Worm (Caenorhabditis elegans): ENCODE measurements around the gene F55H2.5.

Gene F55H2.5

DNA sequence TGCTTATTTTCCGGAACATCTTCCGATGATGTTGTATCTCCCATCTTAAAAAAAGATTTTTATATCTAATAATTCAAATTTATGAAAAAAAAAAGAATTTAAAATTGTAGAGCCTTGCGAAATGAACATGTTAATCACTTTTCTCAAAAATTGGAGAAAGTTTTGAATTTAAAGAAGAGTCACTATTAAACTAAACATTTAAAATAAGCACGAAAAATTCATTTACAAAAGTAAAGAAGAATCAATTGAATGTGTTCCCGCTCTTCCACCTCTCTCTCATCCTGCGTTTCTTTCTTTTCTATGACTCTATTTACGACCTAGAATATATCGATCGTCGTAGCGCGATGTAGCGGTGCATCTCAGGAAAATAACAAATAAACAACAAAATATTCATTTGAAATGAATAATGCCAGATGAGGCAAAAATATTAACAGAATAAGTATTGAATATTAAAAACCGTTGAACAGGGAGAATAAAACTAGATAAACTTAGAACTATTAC lies 27.4 kb downstream of the F55H2.5 start, which contains the start of gene ZK1098.3:
Gene ZK1098.3 (minus strand): TSS at position 51 of the 501 bp plus-strand sequence.
- no peak for TF ChIP-seq mls-2 (tag; optimal IDR thresholded peaks at IDR 0.05)
- TF ChIP-seq blmp-1 (tag; optimal IDR thresholded peaks at IDR 0.05), result no peak
- no peak for TF ChIP-seq ceh-83 (GFP tag; optimal IDR thresholded peaks at IDR 0.05)
- peak; percentile 65 for TF ChIP-seq ces-1 (GFP tag; optimal IDR thresholded peaks at IDR 0.05)
- no peak for TF ChIP-seq drap-1 (GFP tag; optimal IDR thresholded peaks at IDR 0.05)
- TF ChIP-seq pha-4 (tag; optimal IDR thresholded peaks at IDR 0.05), result no peak
- TF ChIP-seq lsy-2 (tag; optimal IDR thresholded peaks at IDR 0.05), result no peak
- no peak for TF ChIP-seq nhr-237 (tag; optimal IDR thresholded peaks at IDR 0.05)
- TF ChIP-seq mep-1 (tag; optimal IDR thresholded peaks at IDR 0.05), result no peak
- TF ChIP-seq ham-2 (GFP tag; optimal IDR thresholded peaks at IDR 0.05), result no peak
- TF ChIP-seq unc-62 (GFP tag; optimal IDR thresholded peaks at IDR 0.05), result no peak
- TF ChIP-seq mab-5 (tag; optimal IDR thresholded peaks at IDR 0.05), result no peak
- no peak for TF ChIP-seq M03D4.4 (tag; optimal IDR thresholded peaks at IDR 0.05)
- no peak for TF ChIP-seq ceh-43 (GFP tag; optimal IDR thresholded peaks at IDR 0.05)
- peak; percentile 73 for TF ChIP-seq ceh-39 (tag; optimal IDR thresholded peaks at IDR 0.05)

DNA sequence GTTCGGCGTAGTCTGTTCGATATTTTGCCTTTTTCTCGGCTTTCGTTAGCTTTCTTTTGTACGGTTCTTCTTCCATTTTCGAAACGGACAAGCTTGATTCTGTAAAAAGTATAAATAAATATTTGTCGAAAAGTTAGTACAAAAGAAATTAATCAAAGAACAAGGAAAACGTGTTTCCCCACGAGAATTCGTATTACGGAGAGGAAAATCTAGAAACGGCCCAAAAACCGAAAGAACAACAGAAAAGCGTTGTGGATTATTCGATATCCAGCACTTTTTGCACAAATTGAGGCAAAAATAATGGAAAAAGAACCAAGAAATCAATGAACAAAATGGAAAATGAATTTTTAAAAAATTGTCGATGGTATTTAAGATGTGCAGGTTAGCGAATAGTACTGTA lies 31.0 kb downstream of the F55H2.5 start, which contains the start of gene mut-7:
Gene mut-7 (minus strand): TSS at position 101 of the 400 bp plus-strand sequence.
- no peak for TF ChIP-seq nhr-2 (tag; optimal IDR thresholded peaks at IDR 0.05)
- TF ChIP-seq ceh-39 (tag; optimal IDR thresholded peaks at IDR 0.05), result no peak
- TF ChIP-seq pha-4 (tag; optimal IDR thresholded peaks at IDR 0.05), result no peak
- no peak for TF ChIP-seq nhr-28 (tag; optimal IDR thresholded peaks at IDR 0.05)
- no peak for TF ChIP-seq ham-2 (GFP tag; optimal IDR thresholded peaks at IDR 0.05)
- no peak for TF ChIP-seq hlh-1 (tag; optimal IDR thresholded peaks at IDR 0.05)
- no peak for TF ChIP-seq ces-1 (GFP tag; optimal IDR thresholded peaks at IDR 0.05)
- TF ChIP-seq elt-1 (tag; optimal IDR thresholded peaks at IDR 0.05; ENCODE audit: borderline replicate concordance, insufficient read depth), result no peak
- no peak for TF ChIP-seq bed-3 (GFP tag; optimal IDR thresholded peaks at IDR 0.05)
- no peak for TF ChIP-seq blmp-1 (tag; optimal IDR thresholded peaks at IDR 0.05)
- TF ChIP-seq drap-1 (GFP tag; optimal IDR thresholded peaks at IDR 0.05), result no peak
- no peak for TF ChIP-seq ceh-43 (GFP tag; optimal IDR thresholded peaks at IDR 0.05)
- TF ChIP-seq sem-2 (GFP tag; optimal IDR thresholded peaks at IDR 0.05), result no peak
- no peak for TF ChIP-seq mep-1 (tag; optimal IDR thresholded peaks at IDR 0.05)
- TF ChIP-seq tbx-8 (GFP tag; optimal IDR thresholded peaks at IDR 0.05), result no peak

DNA sequence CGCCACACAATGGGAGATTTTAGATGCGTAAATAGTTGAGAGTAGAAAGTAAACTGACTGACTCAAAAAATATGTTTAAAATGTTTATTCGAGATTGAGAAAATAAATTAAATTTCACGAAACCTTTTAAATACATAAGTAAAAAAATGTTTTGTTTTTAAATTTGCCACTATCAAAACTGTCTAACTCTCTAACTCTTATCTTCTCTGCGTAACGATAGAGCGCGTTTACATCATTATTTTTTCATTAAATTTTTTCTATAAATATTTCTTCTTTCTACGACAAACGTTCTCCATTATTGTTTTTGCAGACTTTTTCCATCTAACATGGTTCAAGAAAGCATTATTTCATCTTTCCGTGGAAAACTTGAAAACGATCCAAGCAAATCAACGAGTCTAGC lies 31.5 kb downstream of the F55H2.5 start, which contains the start of gene eif-2Balpha:
Gene eif-2Balpha (plus strand): TSS at position 304 of the 400 bp plus-strand sequence.
- TF ChIP-seq zip-8 (tag; optimal IDR thresholded peaks at IDR 0.05), result no peak
- TF ChIP-seq nhr-12 (tag; optimal IDR thresholded peaks at IDR 0.05), result no peak
- peak; percentile 64 for TF ChIP-seq ces-1 (GFP tag; optimal IDR thresholded peaks at IDR 0.05)
- TF ChIP-seq elt-1 (tag; optimal IDR thresholded peaks at IDR 0.05; ENCODE audit: borderline replicate concordance, insufficient read depth), result no peak
- peak; percentile 75 for TF ChIP-seq lsy-2 (tag; optimal IDR thresholded peaks at IDR 0.05)

DNA sequence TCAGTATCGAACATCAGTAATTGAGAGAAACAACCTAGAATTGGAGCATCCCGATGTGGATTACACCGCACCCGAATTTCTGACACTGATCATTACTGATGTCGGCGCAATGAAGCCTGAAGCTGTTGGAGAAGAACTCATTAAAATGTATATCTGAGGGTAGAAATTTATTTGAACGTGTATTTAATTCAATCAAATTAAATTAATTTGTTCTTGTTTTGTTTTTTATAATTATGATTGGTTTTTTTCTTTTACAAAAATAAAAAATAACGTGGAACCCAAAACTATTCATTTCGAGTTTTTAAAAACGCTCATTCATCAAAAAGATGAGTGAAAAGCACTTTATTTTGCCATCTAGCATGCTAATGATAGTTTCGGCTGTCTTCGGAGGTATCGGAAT lies 32.9 kb downstream of the F55H2.5 start, which contains the start of gene ZK1098.9:
Gene ZK1098.9 (plus strand): TSS at position 301 of the 400 bp plus-strand sequence.
- TF ChIP-seq pha-4 (tag; optimal IDR thresholded peaks at IDR 0.05) (no peak), nhr-28 (tag; optimal IDR thresholded peaks at IDR 0.05) (no peak), snpc-4 (tag; optimal IDR thresholded peaks at IDR 0.05) (no peak), mls-2 (tag; optimal IDR thresholded peaks at IDR 0.05) (no peak), ceh-39 (tag; optimal IDR thresholded peaks at IDR 0.05) (no peak)

DNA sequence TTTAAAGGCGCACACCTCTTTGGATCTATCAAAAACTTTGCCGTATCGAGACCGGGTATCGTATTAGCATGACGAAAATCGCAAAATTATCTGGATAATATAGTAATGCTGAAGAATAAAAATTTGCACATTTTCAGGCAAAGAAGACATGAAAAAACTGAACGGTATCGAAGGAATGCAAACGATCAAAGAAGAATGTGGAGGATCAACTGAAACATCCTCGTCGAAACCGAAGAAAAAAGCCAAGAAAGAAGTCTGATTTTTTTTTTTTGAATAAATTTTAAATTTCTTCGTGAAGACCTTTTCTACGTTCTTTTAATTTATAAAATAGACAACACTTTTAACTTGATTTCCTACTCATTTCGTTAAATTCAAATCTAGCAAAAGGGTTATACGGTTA lies 33.5 kb downstream of the F55H2.5 start, which contains the start of gene ZK1098.12:
Gene ZK1098.12 (plus strand): TSS at position 301 of the 400 bp plus-strand sequence.
- no peak for TF ChIP-seq blmp-1 (tag; optimal IDR thresholded peaks at IDR 0.05)
- TF ChIP-seq snpc-4 (tag; optimal IDR thresholded peaks at IDR 0.05), result no peak
- no peak for TF ChIP-seq nhr-76 (tag; optimal IDR thresholded peaks at IDR 0.05)
- no peak for TF ChIP-seq bed-3 (GFP tag; optimal IDR thresholded peaks at IDR 0.05)
- no peak for TF ChIP-seq nhr-237 (tag; optimal IDR thresholded peaks at IDR 0.05)
- no peak for TF ChIP-seq lsy-2 (tag; optimal IDR thresholded peaks at IDR 0.05)
- no peak for TF ChIP-seq elt-1 (tag; optimal IDR thresholded peaks at IDR 0.05; ENCODE audit: borderline replicate concordance, insufficient read depth)
- TF ChIP-seq sem-2 (GFP tag; optimal IDR thresholded peaks at IDR 0.05), result no peak
- TF ChIP-seq nhr-2 (tag; optimal IDR thresholded peaks at IDR 0.05), result no peak
- no peak for TF ChIP-seq zip-8 (tag; optimal IDR thresholded peaks at IDR 0.05)

DNA sequence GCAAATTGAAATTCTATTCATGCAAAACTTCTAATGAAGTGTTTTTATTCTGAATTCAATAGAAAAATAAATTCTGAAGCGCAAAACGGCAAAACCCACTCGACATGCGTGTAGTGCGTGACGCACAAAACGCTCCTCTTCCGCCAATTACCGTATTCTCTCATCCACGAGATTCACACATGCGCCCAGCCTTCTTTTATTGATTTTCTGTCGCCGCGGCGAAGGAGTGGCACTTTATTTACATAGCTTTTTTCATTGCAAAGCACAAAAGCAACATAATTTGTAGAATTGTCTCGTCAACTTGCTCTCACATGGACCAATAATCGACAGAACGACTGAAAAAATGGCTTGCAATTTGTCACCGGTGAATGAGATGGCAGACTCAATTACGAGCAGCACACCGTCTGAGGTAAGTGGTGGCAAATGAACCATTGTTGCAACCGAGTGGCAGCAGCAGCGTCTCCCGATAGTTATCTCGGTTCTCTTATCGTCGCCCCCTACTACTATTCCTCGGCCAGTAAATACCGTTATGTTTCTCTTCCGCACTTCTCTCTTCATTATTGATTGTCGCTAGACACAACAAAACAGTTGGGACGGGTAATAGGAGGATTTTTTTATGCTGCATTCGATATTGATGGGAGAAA lies 34.9 kb downstream of the F55H2.5 start, which contains the start of gene unc-16:
Gene unc-16 (plus strand): TSS at position 243 of the 644 bp plus-strand sequence.
- no peak for TF ChIP-seq nhr-76 (tag; optimal IDR thresholded peaks at IDR 0.05)
- TF ChIP-seq M03D4.4 (tag; optimal IDR thresholded peaks at IDR 0.05), result peak; percentile 32
- peak; percentile 49 for TF ChIP-seq elt-1 (tag; optimal IDR thresholded peaks at IDR 0.05; ENCODE audit: borderline replicate concordance, insufficient read depth)
- peak; percentile 22 for TF ChIP-seq ham-2 (GFP tag; optimal IDR thresholded peaks at IDR 0.05)
- peak; percentile 47 for TF ChIP-seq ceh-39 (tag; optimal IDR thresholded peaks at IDR 0.05)
- no peak for TF ChIP-seq elt-3 (tag; optimal IDR thresholded peaks at IDR 0.05)
- no peak for TF ChIP-seq cnd-1 (tag; optimal IDR thresholded peaks at IDR 0.05)
- no peak for TF ChIP-seq nhr-28 (tag; optimal IDR thresholded peaks at IDR 0.05)
- peak; percentile 32 for TF ChIP-seq drap-1 (GFP tag; optimal IDR thresholded peaks at IDR 0.05)
- TF ChIP-seq bed-3 (GFP tag; optimal IDR thresholded peaks at IDR 0.05), result no peak
- TF ChIP-seq ces-1 (GFP tag; optimal IDR thresholded peaks at IDR 0.05), result peak; percentile 78
- TF ChIP-seq mab-5 (tag; optimal IDR thresholded peaks at IDR 0.05), result no peak
- peak; percentile 91 for TF ChIP-seq pha-4 (tag; optimal IDR thresholded peaks at IDR 0.05)
- TF ChIP-seq zip-8 (tag; optimal IDR thresholded peaks at IDR 0.05), result no peak
- no peak for TF ChIP-seq unc-39 (tag; optimal IDR thresholded peaks at IDR 0.05)
- TF ChIP-seq ceh-43 (GFP tag; optimal IDR thresholded peaks at IDR 0.05), result no peak
- TF ChIP-seq hlh-1 (tag; optimal IDR thresholded peaks at IDR 0.05), result peak; percentile 47
- TF ChIP-seq lsy-2 (tag; optimal IDR thresholded peaks at IDR 0.05), result peak; percentile 98
- TF ChIP-seq ztf-11 (tag; optimal IDR thresholded peaks at IDR 0.05), result no peak
- TF ChIP-seq nhr-2 (tag; optimal IDR thresholded peaks at IDR 0.05), result no peak
- no peak for TF ChIP-seq nhr-12 (tag; optimal IDR thresholded peaks at IDR 0.05)
- peak; percentile 77 for TF ChIP-seq lin-13 (tag; optimal IDR thresholded peaks at IDR 0.05)
- TF ChIP-seq mep-1 (tag; optimal IDR thresholded peaks at IDR 0.05), result peak; percentile 78
- peak; percentile 91 for TF ChIP-seq unc-62 (GFP tag; optimal IDR thresholded peaks at IDR 0.05)
- peak; percentile 54 for TF ChIP-seq mls-2 (tag; optimal IDR thresholded peaks at IDR 0.05)
- TF ChIP-seq blmp-1 (tag; optimal IDR thresholded peaks at IDR 0.05), result no peak
- peak; percentile 27 for TF ChIP-seq unc-120 (tag; optimal IDR thresholded peaks at IDR 0.05; ENCODE audit: poor library complexity, severe bottlenecking)

All from whole organism, mixed stage, embryonic.